Fruit fly (Drosophila melanogaster) whole organism, embryonic: Measurements from ENCODE around the gene CG13081.
A peak's percentile ranks its signal among the peaks of the same experiment; 100 is the strongest.

Experiments used
- Adf1 ChIP-seq: fragments of 200-800 bp; sonication (Bioruptor generic); IDR thresholded peaks from 2 replicates; pipeline ENCODE4 v1.3.6; 2022; ENCODE audit warnings: missing biosample characterization, missing genetic modification characterization
- Atf6 ChIP-seq: fragments of 200-800 bp; sonication (Bioruptor generic); IDR thresholded peaks from 2 replicates; pipeline ENCODE4 v1.3.6; 2022; ENCODE audit warnings: missing biosample characterization, missing genetic modification characterization
- BtbVII ChIP-seq: fragments of 200-800 bp; sonication (Bioruptor generic); optimal IDR thresholded peaks from 3 replicates; lab custom pipeline; 2017; ENCODE audit warnings: missing biosample characterization, mild to moderate bottlenecking, missing genetic modification characterization
- CG10979 ChIP-seq: fragments of 200-800 bp; sonication (Bioruptor generic); optimal IDR thresholded peaks from 2 replicates; lab custom pipeline; 2018; ENCODE audit warnings: missing biosample characterization, mild to moderate bottlenecking, missing genetic modification characterization, moderate library complexity
- CG12299 ChIP-seq: fragments of 200-800 bp; sonication (Bioruptor generic); optimal IDR thresholded peaks from 2 replicates; lab custom pipeline; 2018; ENCODE audit warnings: missing biosample characterization, mild to moderate bottlenecking, missing genetic modification characterization
- CG13123 ChIP-seq: fragments of 200-800 bp; sonication (Bioruptor generic); optimal IDR thresholded peaks from 2 replicates; lab custom pipeline; 2016; ENCODE audit warnings: missing biosample characterization, missing genetic modification characterization
- CG15601 ChIP-seq: fragments of 200-800 bp; sonication (Bioruptor generic); optimal IDR thresholded peaks from 3 replicates; lab custom pipeline; 2019; ENCODE audit warnings: missing biosample characterization, mild to moderate bottlenecking, missing genetic modification characterization, moderate library complexity
- CG16779 ChIP-seq: fragments of 200-800 bp; sonication (Bioruptor generic); IDR thresholded peaks from 2 replicates; pipeline ENCODE4 v1.3.6; 2022; ENCODE audit warnings: missing biosample characterization, missing genetic modification characterization
- CG17186 ChIP-seq: fragments of 200-800 bp; sonication (Bioruptor generic); optimal IDR thresholded peaks from 3 replicates; lab custom pipeline; 2017; ENCODE audit warnings: missing biosample characterization, missing genetic modification reagents, missing genetic modification characterization
- CG17612 ChIP-seq: fragments of 200-800 bp; sonication (Bioruptor generic); IDR thresholded peaks from 2 replicates; pipeline ENCODE4 v1.3.6; 2022; ENCODE audit warnings: missing biosample characterization, missing genetic modification characterization
- CG30020 ChIP-seq: fragments of 200-800 bp; optimal IDR thresholded peaks from 2 replicates; lab custom pipeline; 2019; ENCODE audit warnings: missing biosample characterization, mild to moderate bottlenecking, missing genetic modification characterization, moderate library complexity
- CG30403 ChIP-seq: fragments of 200-800 bp; sonication (Bioruptor generic); optimal IDR thresholded peaks from 3 replicates; lab custom pipeline; 2016; ENCODE audit warnings: missing biosample characterization, missing genetic modification characterization
- CG31441 ChIP-seq: fragments of 200-800 bp; sonication (Bioruptor generic); IDR thresholded peaks from 2 replicates; pipeline ENCODE4 v1.3.6; 2022; ENCODE audit warnings: missing biosample characterization, missing genetic modification characterization
- CG32772 ChIP-seq: fragments of 200-800 bp; sonication (Bioruptor generic); IDR thresholded peaks from 2 replicates; pipeline ENCODE4 v1.3.6; 2022; ENCODE audit warnings: missing biosample characterization, missing genetic modification characterization
- CG3281 ChIP-seq: fragments of 200-800 bp; sonication (Bioruptor generic); optimal IDR thresholded peaks from 3 replicates; lab custom pipeline; 2017; ENCODE audit warnings: missing biosample characterization, mild to moderate bottlenecking, missing genetic modification characterization
- CG3995 ChIP-seq: fragments of 200-800 bp; sonication (Bioruptor generic); optimal IDR thresholded peaks from 3 replicates; lab custom pipeline; 2016; ENCODE audit warnings: missing biosample characterization, missing genetic modification characterization
- CG4282 ChIP-seq: fragments of 200-800 bp; sonication (Bioruptor generic); optimal IDR thresholded peaks from 2 replicates; lab custom pipeline; 2016; ENCODE audit warnings: missing biosample characterization, missing genetic modification characterization
- CG4328 ChIP-seq: fragments of 200-800 bp; sonication (Bioruptor generic); optimal IDR thresholded peaks from 3 replicates; lab custom pipeline; 2017; ENCODE audit warnings: missing biosample characterization, missing genetic modification reagents, missing genetic modification characterization
- CG4424 ChIP-seq: fragments of 200-800 bp; sonication (Bioruptor generic); optimal IDR thresholded peaks from 3 replicates; lab custom pipeline; 2016; ENCODE audit warnings: missing biosample characterization, missing genetic modification characterization
- CG6254 ChIP-seq: fragments of 200-800 bp; sonication (Bioruptor generic); optimal IDR thresholded peaks from 3 replicates; lab custom pipeline; 2017; ENCODE audit warnings: mild to moderate bottlenecking, missing biosample characterization, missing genetic modification reagents, missing genetic modification characterization
- CG6791 ChIP-seq: fragments of 200-800 bp; sonication (Bioruptor generic); IDR thresholded peaks from 3 replicates; pipeline ENCODE4 v1.3.6; 2022; ENCODE audit warnings: missing biosample characterization, missing genetic modification characterization; ENCODE audit not compliant: partially characterized antibody
- CG7271 ChIP-seq: fragments of 200-800 bp; sonication (Bioruptor generic); optimal IDR thresholded peaks from 2 replicates; lab custom pipeline; 2018; ENCODE audit warnings: missing biosample characterization, mild to moderate bottlenecking, missing genetic modification characterization, moderate library complexity
- CG8290 ChIP-seq, 3 experiments: fragments of 200-800 bp; sonication (Bioruptor generic); optimal IDR thresholded peaks; 2 replicates each; lab custom pipeline; 2016 to 2019; ENCODE audit warnings: missing biosample characterization in 3 of 3, missing genetic modification characterization in 3 of 3, mild to moderate bottlenecking in 2 of 3, moderate library complexity in 1 of 3
- Chrac-16 ChIP-seq: fragments of 200-800 bp; sonication (Bioruptor generic); optimal IDR thresholded peaks from 3 replicates; lab custom pipeline; 2016; ENCODE audit warnings: missing biosample characterization, missing genetic modification characterization
- Dfd ChIP-seq, 2 experiments: fragments of >200 bp; optimal IDR thresholded peaks; 2 replicates each; lab custom pipeline; 2017; ENCODE audit warnings: missing biosample characterization in 2 of 2, missing genetic modification characterization in 2 of 2
- Dip3 ChIP-seq: fragments of 200-800 bp; sonication (Bioruptor generic); optimal IDR thresholded peaks from 3 replicates; lab custom pipeline; 2016; ENCODE audit warnings: missing biosample characterization, missing genetic modification characterization
- Drgx ChIP-seq: fragments of 200-800 bp; sonication (Bioruptor generic); IDR thresholded peaks from 2 replicates; pipeline ENCODE4 v1.3.6; 2022; ENCODE audit warnings: missing biosample characterization, missing genetic modification characterization
- Fer1 ChIP-seq: fragments of 200-800 bp; sonication (Bioruptor generic); optimal IDR thresholded peaks from 2 replicates; lab custom pipeline; 2017; ENCODE audit warnings: missing biosample characterization, mild to moderate bottlenecking, missing genetic modification characterization
- HLHmδ ChIP-seq: fragments of 200-800 bp; sonication (Bioruptor generic); optimal IDR thresholded peaks from 2 replicates; lab custom pipeline; 2018; ENCODE audit warnings: missing biosample characterization, mild to moderate bottlenecking, missing genetic modification characterization, moderate library complexity
- MESR4 ChIP-seq: fragments of 200-800 bp; sonication (Bioruptor generic); optimal IDR thresholded peaks from 2 replicates; lab custom pipeline; 2018; ENCODE audit warnings: missing biosample characterization, mild to moderate bottlenecking, missing genetic modification characterization, moderate library complexity
- PHDP ChIP-seq: fragments of 200-800 bp; sonication (Bioruptor generic); optimal IDR thresholded peaks from 3 replicates; lab custom pipeline; 2018; ENCODE audit warnings: missing biosample characterization, mild to moderate bottlenecking, missing genetic modification characterization, moderate library complexity
- TFAM ChIP-seq: fragments of 200-800 bp; sonication (Bioruptor generic); optimal IDR thresholded peaks from 2 replicates; lab custom pipeline; 2017; ENCODE audit warnings: missing biosample characterization, missing genetic modification characterization, inconsistent platforms
- Vsx1 ChIP-seq: fragments of 200-800 bp; sonication (Bioruptor generic); optimal IDR thresholded peaks from 2 replicates; lab custom pipeline; 2017; ENCODE audit warnings: missing biosample characterization, mild to moderate bottlenecking, missing genetic modification characterization, missing genetic modification reagents
- bcd ChIP-seq: fragments of 200-800 bp; sonication (Bioruptor generic); optimal IDR thresholded peaks from 2 replicates; lab custom pipeline; 2017; ENCODE audit warnings: missing biosample characterization, mild to moderate bottlenecking, missing genetic modification characterization
- br ChIP-seq: fragments of >200 bp; optimal IDR thresholded peaks from 2 replicates; lab custom pipeline; 2017
- cato ChIP-seq: fragments of 200-800 bp; sonication (Bioruptor generic); optimal IDR thresholded peaks from 2 replicates; lab custom pipeline; 2016; ENCODE audit warnings: missing biosample characterization, missing genetic modification characterization, borderline replicate concordance
- cg ChIP-seq: fragments of 200-800 bp; sonication (Bioruptor generic); optimal IDR thresholded peaks from 3 replicates; lab custom pipeline; 2019; ENCODE audit warnings: missing biosample characterization, mild to moderate bottlenecking, missing genetic modification characterization, moderate library complexity
- chm ChIP-seq: fragments of 200-800 bp; sonication (Bioruptor generic); IDR thresholded peaks from 2 replicates; pipeline ENCODE4 v1.3.6; 2022; ENCODE audit warnings: missing biosample characterization, missing genetic modification characterization
- jigr1 ChIP-seq: fragments of 200-800 bp; sonication (Bioruptor generic); IDR thresholded peaks from 3 replicates; pipeline ENCODE4 v1.3.6; 2022; ENCODE audit warnings: missing biosample characterization, missing genetic modification characterization
- lab ChIP-seq: fragments of 200-800 bp; sonication (Bioruptor generic); optimal IDR thresholded peaks from 3 replicates; lab custom pipeline; 2017; ENCODE audit warnings: missing biosample characterization, missing genetic modification characterization, mild to moderate bottlenecking, moderate library complexity, missing genetic modification reagents
- maf-S ChIP-seq: fragments of 200-800 bp; sonication (Bioruptor generic); optimal IDR thresholded peaks from 2 replicates; lab custom pipeline; 2016; ENCODE audit warnings: missing biosample characterization, missing genetic modification characterization
- nau ChIP-seq: fragments of 200-800 bp; sonication (Bioruptor generic); optimal IDR thresholded peaks from 3 replicates; lab custom pipeline; 2017; ENCODE audit warnings: missing biosample characterization, mild to moderate bottlenecking, missing genetic modification characterization, missing genetic modification reagents
- pho ChIP-seq: fragments of 200-800 bp; sonication (Bioruptor generic); optimal IDR thresholded peaks from 2 replicates; lab custom pipeline; 2016; ENCODE audit warnings: missing biosample characterization, missing genetic modification characterization
- pnt ChIP-seq: fragments of 200-800 bp; sonication (Bioruptor generic); optimal IDR thresholded peaks from 3 replicates; lab custom pipeline; 2016; ENCODE audit warnings: missing biosample characterization, missing genetic modification characterization
- rib ChIP-seq: fragments of 200-800 bp; sonication (Bioruptor generic); IDR thresholded peaks from 2 replicates; pipeline ENCODE4 v1.3.6; 2022; ENCODE audit warnings: missing biosample characterization, missing genetic modification characterization
- ro ChIP-seq: fragments of 200-800 bp; sonication (Bioruptor generic); IDR thresholded peaks from 2 replicates; pipeline ENCODE4 v1.3.6; 2022; ENCODE audit warnings: missing biosample characterization, missing genetic modification characterization
- sima ChIP-seq: fragments of 200-800 bp; sonication (Bioruptor generic); optimal IDR thresholded peaks from 2 replicates; lab custom pipeline; 2016; ENCODE audit warnings: missing biosample characterization, missing genetic modification characterization
- slp2 ChIP-seq: fragments of 200-800 bp; sonication (Bioruptor generic); optimal IDR thresholded peaks from 2 replicates; lab custom pipeline; 2016; ENCODE audit warnings: missing biosample characterization, missing genetic modification characterization
- zfh2 ChIP-seq: fragments of 200-800 bp; sonication (Bioruptor generic); optimal IDR thresholded peaks from 2 replicates; lab custom pipeline; 2016; ENCODE audit warnings: missing biosample characterization, missing genetic modification characterization

The CG13081 gene

DNA sequence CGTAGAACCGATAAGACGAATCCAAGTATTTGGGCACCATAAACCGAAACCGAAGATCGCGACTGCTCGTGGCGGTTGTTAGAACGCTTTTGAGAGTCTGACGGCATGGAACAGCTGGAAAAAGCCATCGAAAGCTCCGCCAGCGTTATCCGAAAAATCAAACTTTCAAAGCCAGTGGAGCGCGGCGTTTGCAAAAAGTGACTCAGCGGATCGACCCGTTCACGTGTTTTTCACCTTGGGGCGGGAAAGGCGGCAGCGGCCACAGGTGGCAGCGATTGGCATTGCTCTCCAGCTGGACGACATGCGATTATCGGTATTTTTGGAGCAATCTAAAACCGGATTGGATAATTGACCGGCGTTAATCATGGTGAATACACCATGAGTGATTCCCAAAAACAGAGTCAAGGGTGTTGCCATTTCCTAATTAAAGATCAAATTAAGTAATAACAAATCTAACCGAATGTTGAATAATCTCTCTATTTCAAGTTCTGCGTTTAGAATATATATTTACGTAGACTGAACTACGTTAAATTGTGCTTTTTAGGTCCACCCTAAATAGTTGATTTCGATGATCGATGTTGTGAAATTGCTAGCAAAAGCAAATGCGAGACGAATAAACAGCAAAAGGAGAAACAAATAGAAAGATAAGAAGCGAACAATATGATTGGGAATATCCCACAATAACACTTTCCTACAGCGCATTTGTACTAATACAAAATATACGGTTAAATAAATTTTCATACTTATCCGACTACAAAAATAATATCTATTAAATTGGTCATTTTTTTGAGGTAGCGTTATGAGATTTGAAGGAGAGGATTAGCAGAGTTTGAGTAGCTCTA, 6.7 kb downstream of the CG13081 start, which contains the start of gene CG10337 (continued):
- TF ChIP-seq Dfd (GFP tag; optimal IDR thresholded peaks at IDR 0.05; lab: Kevin White, UChicago): no peak
- TF ChIP-seq CG30403: peak; percentile 47
- 0 out of 2 replicates have a peak, but pooled peaks have one; percentile 6 for TF ChIP-seq Adf1 (GFP tag; lab: Robert Waterston, UW)
- no peak for TF ChIP-seq MESR4
- no peak for TF ChIP-seq CG6254 (GFP tag; lab: Kevin White, UChicago)
- TF ChIP-seq CG4424 (GFP tag; lab: Kevin White, UChicago): peak; percentile 9
- TF ChIP-seq jigr1 (GFP tag; lab: Robert Waterston, UW): no peak
- TF ChIP-seq Chrac-16: no peak
- TF ChIP-seq CG7271 (tag; lab: Kevin White, UChicago): no peak
- TF ChIP-seq CG4328 (GFP tag; lab: Kevin White, UChicago): peak; percentile 17
- TF ChIP-seq Drgx (GFP tag; lab: Robert Waterston, UW): no peak
- no peak for TF ChIP-seq CG8290 (GFP tag; optimal IDR thresholded peaks at IDR 0.05; lab: Kevin White, UChicago)
- TF ChIP-seq CG8290 (tag; optimal IDR thresholded peaks at IDR 0.05; lab: Kevin White, UChicago): peak in 1 of 2 experiments; percentile 77
- TF ChIP-seq CG12299 (tag; lab: Kevin White, UChicago): peak; percentile 57
- peak; percentile 29 for TF ChIP-seq CG10979 (tag; lab: Kevin White, UChicago)
- no peak for TF ChIP-seq CG32772 (GFP tag; lab: Robert Waterston, UW)
- no peak for TF ChIP-seq CG16779
- peak; percentile 86 for TF ChIP-seq lab (GFP tag; lab: Kevin White, UChicago)
- no peak for TF ChIP-seq sima (GFP tag; lab: Kevin White, UChicago)
- peak; percentile 55 for TF ChIP-seq PHDP (tag; lab: Kevin White, UChicago)
- TF ChIP-seq HLHmδ (GFP tag; lab: Kevin White, UChicago): no peak
- TF ChIP-seq Atf6 (GFP tag; lab: Robert Waterston, UW): peak; percentile 56; the same call in 1 of the 2 replicates
- TF ChIP-seq CG3995 (GFP tag; lab: Kevin White, UChicago): peak; percentile 83
- TF ChIP-seq nau (GFP tag; lab: Kevin White, UChicago): peak; percentile 61
- TF ChIP-seq BtbVII (GFP tag; lab: Kevin White, UChicago): peak; percentile 44
- TF ChIP-seq maf-S (GFP tag; lab: Kevin White, UChicago): no peak
- TF ChIP-seq zfh2 (GFP tag; lab: Kevin White, UChicago): no peak
- no peak for TF ChIP-seq CG30020
- TF ChIP-seq bcd (GFP tag; lab: Kevin White, UChicago): peak; percentile 36
- TF ChIP-seq CG4282: no peak
- peak; percentile 16; the same call in 1 of the 2 replicates for TF ChIP-seq CG31441 (GFP tag; lab: Robert Waterston, UW)
- TF ChIP-seq Fer1 (GFP tag; lab: Kevin White, UChicago): peak; percentile 78
- no peak for TF ChIP-seq TFAM (GFP tag; lab: Kevin White, UChicago)
- TF ChIP-seq Vsx1 (GFP tag; lab: Kevin White, UChicago): peak; percentile 22
- TF ChIP-seq CG6791 (GFP tag; lab: Robert Waterston, UW): no peak
- TF ChIP-seq ro (GFP tag; lab: Robert Waterston, UW): no peak
- no peak for TF ChIP-seq pho (GFP tag; lab: Kevin White, UChicago)
- no peak for TF ChIP-seq br
- peak; percentile 83 for TF ChIP-seq rib (GFP tag; lab: Robert Waterston, UW)
- peak; percentile 34 for TF ChIP-seq CG15601 (tag; lab: Kevin White, UChicago)
- TF ChIP-seq chm (GFP tag; lab: Robert Waterston, UW): no peak
- TF ChIP-seq pnt (GFP tag; lab: Kevin White, UChicago): peak; percentile 1
- no peak for TF ChIP-seq CG17612 (GFP tag; lab: Robert Waterston, UW)
- TF ChIP-seq CG17186 (GFP tag; lab: Kevin White, UChicago): no peak
- no peak for TF ChIP-seq Dip3
- no peak for TF ChIP-seq cg (GFP tag; lab: Kevin White, UChicago)
- TF ChIP-seq CG3281: peak; percentile 80
- no peak for TF ChIP-seq slp2 (GFP tag; lab: Kevin White, UChicago)
- TF ChIP-seq cato (GFP tag; lab: Kevin White, UChicago): no peak
- TF ChIP-seq CG13123 (GFP tag; lab: Kevin White, UChicago): no peak
